Fruit fly (Drosophila melanogaster): Measurements from ENCODE around the gene GILT2.

The GILT2 gene

DNA sequence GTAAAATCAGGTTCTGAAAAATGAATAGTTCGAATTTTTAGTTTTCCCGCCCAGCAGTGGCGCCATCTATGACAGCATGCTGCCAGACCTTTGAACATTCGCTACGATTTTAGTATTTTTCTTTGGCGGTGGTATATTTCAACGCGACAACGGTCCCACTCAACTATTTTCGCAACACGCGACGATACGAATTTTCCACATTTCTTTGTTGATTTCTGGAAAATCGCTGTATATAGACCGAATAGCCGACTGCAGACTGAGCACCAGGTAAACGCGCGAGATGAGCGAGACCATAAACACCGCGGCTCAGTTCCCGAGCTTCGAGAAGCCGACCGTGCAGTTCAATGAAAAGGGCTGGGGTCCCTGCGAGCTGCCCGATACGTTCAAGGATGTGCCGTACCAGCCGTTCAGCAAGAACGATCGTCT is 1.2 kb downstream of the GILT2 start, which contains the start of gene eIF3d1 (continued):
- TF ChIP-seq tin (GFP tag; optimal IDR thresholded peaks at IDR 0.05) (peak; percentile 20), CG14014 (GFP tag; IDR thresholded peaks at IDR 0.05) (no peak), CG7745 (tag; optimal IDR thresholded peaks at IDR 0.05) (no peak), CrebB (tag; optimal IDR thresholded peaks at IDR 0.05) (no peak), BEAF-32 (GFP tag; optimal IDR thresholded peaks at IDR 0.05) (peak; percentile 60), gfzf (GFP tag; optimal IDR thresholded peaks at IDR 0.05) (peak; percentile 89), CG34376 (GFP tag; optimal IDR thresholded peaks at IDR 0.05) (no peak), bcd (GFP tag; optimal IDR thresholded peaks at IDR 0.05) (peak; percentile 19), hkb (optimal IDR thresholded peaks at IDR 0.05) (no peak), hkb (GFP tag; IDR thresholded peaks at IDR 0.05) (no peak), CG11560 (tag; IDR thresholded peaks at IDR 0.05) (peak; percentile 46; the same call in 1 of the 3 replicates), CG10959 (GFP tag; IDR thresholded peaks at IDR 0.05) (no peak), CG2199 (GFP tag; IDR thresholded peaks at IDR 0.05) (no peak), CG17186 (GFP tag; optimal IDR thresholded peaks at IDR 0.05) (peak; percentile 31), Lhr (GFP tag; optimal IDR thresholded peaks at IDR 0.05) (peak; percentile 73), ems (GFP tag; optimal IDR thresholded peaks at IDR 0.05) (peak; percentile 8), her (GFP tag; optimal IDR thresholded peaks at IDR 0.05) (no peak), CG9797 (GFP tag; optimal IDR thresholded peaks at IDR 0.05) (peak; percentile 99), bigmax (GFP tag; optimal IDR thresholded peaks at IDR 0.05) (peak; percentile 94), CTCF (GFP tag; optimal IDR thresholded peaks at IDR 0.05) (peak; percentile 98), CG3163 (GFP tag; optimal IDR thresholded peaks at IDR 0.05) (peak; percentile 36), knrl (GFP tag; IDR thresholded peaks at IDR 0.05; ENCODE audit: partially characterized antibody) (peak; percentile 32; the same call in 1 of the 3 replicates), Myb (GFP tag; optimal IDR thresholded peaks at IDR 0.05) (peak; percentile 50), nmo (GFP tag; optimal IDR thresholded peaks at IDR 0.05) (peak; percentile 46), kni (GFP tag; optimal IDR thresholded peaks at IDR 0.05) (peak; percentile 90), pan (optimal IDR thresholded peaks at IDR 0.05) (no peak), pan (GFP tag; optimal IDR thresholded peaks at IDR 0.05 in 1 of 2, IDR thresholded peaks at IDR 0.05 in 1 of 2) (no peak), ftz-f1 (GFP tag; optimal IDR thresholded peaks at IDR 0.05) (peak; percentile 40), amos (GFP tag; IDR thresholded peaks at IDR 0.05; ENCODE audit: partially characterized antibody) (peak; percentile 49; the same call in 1 of the 2 replicates), Trl (optimal IDR thresholded peaks at IDR 0.05) (no peak), Trl (GFP tag; optimal IDR thresholded peaks at IDR 0.05) (peak; percentile 11), CG12155 (GFP tag; optimal IDR thresholded peaks at IDR 0.05) (peak; percentile 44), HmgD (GFP tag; optimal IDR thresholded peaks at IDR 0.05) (no peak), CG16779 (GFP tag; IDR thresholded peaks at IDR 0.05) (no peak), H15 (GFP tag; IDR thresholded peaks at IDR 0.05) (no peak), zfh1 (GFP tag; IDR thresholded peaks at IDR 0.05) (0 out of 3 replicates have a peak, but pooled peaks have one; percentile 52), CG12744 (GFP tag; optimal IDR thresholded peaks at IDR 0.05) (peak; percentile 42), crp (GFP tag; optimal IDR thresholded peaks at IDR 0.05) (peak in 1 of 2 experiments; percentile 11), Mad (GFP tag; optimal IDR thresholded peaks at IDR 0.05) (peak; percentile 54), wdn (GFP tag; IDR thresholded peaks at IDR 0.05) (no peak), dm (GFP tag; optimal IDR thresholded peaks at IDR 0.05) (peak; percentile 91), Dll (GFP tag; IDR thresholded peaks at IDR 0.05; ENCODE audit: partially characterized antibody) (peak; percentile 29; the same call in 1 of the 4 replicates), Sry-δ (GFP tag; optimal IDR thresholded peaks at IDR 0.05) (peak; percentile 48), trem (tag; optimal IDR thresholded peaks at IDR 0.05) (peak; percentile 74), dpn (GFP tag; optimal IDR thresholded peaks at IDR 0.05) (peak in 1 of 2 experiments; percentile 35), CG34422 (GFP tag; IDR thresholded peaks at IDR 0.05) (peak; percentile 74; the same call in 2 of the 3 replicates), sc (optimal IDR thresholded peaks at IDR 0.05) (no peak), sc (GFP tag; optimal IDR thresholded peaks at IDR 0.05) (no peak), CG4617 (GFP tag; optimal IDR thresholded peaks at IDR 0.05; ENCODE audit: borderline replicate concordance) (peak; percentile 89), Dref (GFP tag; IDR thresholded peaks at IDR 0.05) (peak; percentile 42; the same call in 1 of the 2 replicates), Chrac-16 (GFP tag; optimal IDR thresholded peaks at IDR 0.05) (peak; percentile 20), sd (tag; optimal IDR thresholded peaks at IDR 0.05) (peak; percentile 90)
